Fruit fly (Drosophila melanogaster): ENCODE measurements around the gene Fntb.

dm6 chr3R:16436374-16437037 is 3.7 kb downstream of the Fntb start, which contains the start of gene mRpS33:
- TF ChIP-seq pan (optimal IDR thresholded peaks at IDR 0.05): no peak
- TF ChIP-seq CG8478 (optimal IDR thresholded peaks at IDR 0.05): no peak
- TF ChIP-seq psq (optimal IDR thresholded peaks at IDR 0.05): no peak
- TF ChIP-seq usp (GFP tag; optimal IDR thresholded peaks at IDR 0.05): no peak

Data from whole organism.